Fruit fly (Drosophila melanogaster): Measurements from ENCODE around the gene Kdsr.
A peak's percentile ranks its signal among the peaks of the same experiment; 100 is the strongest.

Gene Kdsr

dm6 chr3R:25260670-25261069 is 1.6 kb downstream of the Kdsr start:
- no peak for TF ChIP-seq CG15710 (tag; optimal IDR thresholded peaks at IDR 0.05)
- TF ChIP-seq CG12605 (GFP tag; IDR thresholded peaks at IDR 0.05), result no peak
- TF ChIP-seq CG4496 (GFP tag; IDR thresholded peaks at IDR 0.05), result no peak
- no peak for TF ChIP-seq D1 (tag; optimal IDR thresholded peaks at IDR 0.05)
- TF ChIP-seq CG17806 (tag; optimal IDR thresholded peaks at IDR 0.05), result no peak
- TF ChIP-seq CG32121 (GFP tag; IDR thresholded peaks at IDR 0.05), result no peak
- TF ChIP-seq rn (GFP tag; IDR thresholded peaks at IDR 0.05), result no peak

- peak; percentile 96 for TF ChIP-seq CG10348 (GFP tag; IDR thresholded peaks at IDR 0.05)
- TF ChIP-seq CG15710 (tag; optimal IDR thresholded peaks at IDR 0.05), result peak; percentile 96
- peak; percentile 98 for TF ChIP-seq CG4496 (GFP tag; IDR thresholded peaks at IDR 0.05)
- peak; percentile 98 for TF ChIP-seq fd96Ca (GFP tag; IDR thresholded peaks at IDR 0.05)
- TF ChIP-seq CG12605 (GFP tag; IDR thresholded peaks at IDR 0.05), result peak; percentile 93
- TF ChIP-seq Snoo (tag; optimal IDR thresholded peaks at IDR 0.05), result peak; percentile 95
- TF ChIP-seq CG34367 (tag; optimal IDR thresholded peaks at IDR 0.05), result peak; percentile 92
- no peak for TF ChIP-seq CG13204 (GFP tag; optimal IDR thresholded peaks at IDR 0.05)
- TF ChIP-seq Pif1A (GFP tag; optimal IDR thresholded peaks at IDR 0.05), result no peak
- TF ChIP-seq Ets98B (GFP tag; IDR thresholded peaks at IDR 0.05), result peak; percentile 96
- peak; percentile 96 for TF ChIP-seq rn (GFP tag; IDR thresholded peaks at IDR 0.05)
- TF ChIP-seq gl (tag; optimal IDR thresholded peaks at IDR 0.05), result peak; percentile 86
- peak; percentile 93 for TF ChIP-seq CG9948 (tag; optimal IDR thresholded peaks at IDR 0.05)
- peak; percentile 93 for TF ChIP-seq CG17806 (tag; optimal IDR thresholded peaks at IDR 0.05)
- TF ChIP-seq EcR (GFP tag; optimal IDR thresholded peaks at IDR 0.05), result peak; percentile 55
- TF ChIP-seq Pif1B (GFP tag; optimal IDR thresholded peaks at IDR 0.05), result no peak
- TF ChIP-seq D1 (tag; optimal IDR thresholded peaks at IDR 0.05), result no peak
- TF ChIP-seq CG32121 (GFP tag; IDR thresholded peaks at IDR 0.05), result peak; percentile 97
- no peak for TF ChIP-seq CG14655 (GFP tag; optimal IDR thresholded peaks at IDR 0.05)
- peak; percentile 92 for TF ChIP-seq CG8301 (tag; optimal IDR thresholded peaks at IDR 0.05)
- peak; percentile 93 for TF ChIP-seq CG8159 (tag; optimal IDR thresholded peaks at IDR 0.05)
Measured at dm6 chr3R:25258628-25259240, 3.6 kb downstream of the Kdsr start, which contains the start of gene CG11857. CG11857 (plus strand) TSS chr3R:25258898.

- TF ChIP-seq CG17806 (tag; optimal IDR thresholded peaks at IDR 0.05) (no peak), Ets98B (GFP tag; IDR thresholded peaks at IDR 0.05) (no peak), CG10348 (GFP tag; IDR thresholded peaks at IDR 0.05) (no peak), CG8301 (tag; optimal IDR thresholded peaks at IDR 0.05) (no peak), CG8159 (tag; optimal IDR thresholded peaks at IDR 0.05) (no peak), CG4496 (GFP tag; IDR thresholded peaks at IDR 0.05) (no peak), CG32121 (GFP tag; IDR thresholded peaks at IDR 0.05) (no peak), CG34367 (tag; optimal IDR thresholded peaks at IDR 0.05) (no peak), CG14655 (GFP tag; optimal IDR thresholded peaks at IDR 0.05) (no peak), rn (GFP tag; IDR thresholded peaks at IDR 0.05) (no peak), Pif1A (GFP tag; optimal IDR thresholded peaks at IDR 0.05) (no peak), Pif1B (GFP tag; optimal IDR thresholded peaks at IDR 0.05) (no peak), CG15710 (tag; optimal IDR thresholded peaks at IDR 0.05) (no peak), CG13204 (GFP tag; optimal IDR thresholded peaks at IDR 0.05) (no peak), D1 (tag; optimal IDR thresholded peaks at IDR 0.05) (no peak), CG9948 (tag; optimal IDR thresholded peaks at IDR 0.05) (no peak), EcR (GFP tag; optimal IDR thresholded peaks at IDR 0.05) (no peak), CG12605 (GFP tag; IDR thresholded peaks at IDR 0.05) (no peak), gl (tag; optimal IDR thresholded peaks at IDR 0.05) (no peak)
Measured at dm6 chr3R:25249145-25250141, 12.9 kb downstream of the Kdsr start, which contains the start of gene Nup358. Nup358 (plus strand) TSS chr3R:25249348.

dm6 chr3R:25247379-25247869 is 14.9 kb downstream of the Kdsr start, which contains the start of the genes RpS27 and Nup37:
RpS27 (minus strand) TSS chr3R:25247514.
Nup37 (plus strand) TSS chr3R:25247658.
- TF ChIP-seq Pif1A (GFP tag; optimal IDR thresholded peaks at IDR 0.05) (peak; percentile 92), Ets98B (GFP tag; IDR thresholded peaks at IDR 0.05) (peak; percentile 86), D1 (tag; optimal IDR thresholded peaks at IDR 0.05) (no peak), CG10348 (GFP tag; IDR thresholded peaks at IDR 0.05) (peak; percentile 32; the same call in 1 of the 2 replicates), CG8301 (tag; optimal IDR thresholded peaks at IDR 0.05) (no peak), Snoo (tag; optimal IDR thresholded peaks at IDR 0.05) (peak; percentile 98), CG34367 (tag; optimal IDR thresholded peaks at IDR 0.05) (peak; percentile 91), CG4496 (GFP tag; IDR thresholded peaks at IDR 0.05) (peak; percentile 97), CG32121 (GFP tag; IDR thresholded peaks at IDR 0.05) (peak; percentile 67), CG8159 (tag; optimal IDR thresholded peaks at IDR 0.05) (peak; percentile 81), EcR (GFP tag; optimal IDR thresholded peaks at IDR 0.05) (no peak), CG14655 (GFP tag; optimal IDR thresholded peaks at IDR 0.05) (no peak), rn (GFP tag; IDR thresholded peaks at IDR 0.05) (peak; percentile 87), CG13204 (GFP tag; optimal IDR thresholded peaks at IDR 0.05) (no peak), fd96Ca (GFP tag; IDR thresholded peaks at IDR 0.05) (no peak; the same call in 1 of the 3 replicates), CG9948 (tag; optimal IDR thresholded peaks at IDR 0.05) (peak; percentile 67), CG15710 (tag; optimal IDR thresholded peaks at IDR 0.05) (peak; percentile 90), CG17806 (tag; optimal IDR thresholded peaks at IDR 0.05) (peak; percentile 71), CG12605 (GFP tag; IDR thresholded peaks at IDR 0.05) (peak; percentile 89), gl (tag; optimal IDR thresholded peaks at IDR 0.05) (peak; percentile 80), Pif1B (GFP tag; optimal IDR thresholded peaks at IDR 0.05) (no peak)
